Fruit fly (Drosophila melanogaster) whole organism, embryonic: ENCODE data around the gene sra.
A peak's percentile ranks its signal among the peaks of the same experiment; 100 is the strongest.

Experiments
- Asciz ChIP-seq: fragments of 200-800 bp; sonication (Bioruptor generic); optimal IDR thresholded peaks from 2 replicates; lab custom pipeline; 2017; ENCODE audit warnings: missing biosample characterization, mild to moderate bottlenecking, missing genetic modification characterization, missing genetic modification reagents
- CG12155 ChIP-seq: fragments of 200-800 bp; sonication (Bioruptor generic); optimal IDR thresholded peaks from 3 replicates; lab custom pipeline; 2016; ENCODE audit warnings: missing biosample characterization, missing genetic modification characterization
- CG12769 ChIP-seq: fragments of 200-800 bp; sonication (Bioruptor generic); optimal IDR thresholded peaks from 2 replicates; lab custom pipeline; 2019; ENCODE audit warnings: missing biosample characterization, mild to moderate bottlenecking, missing genetic modification characterization, moderate library complexity
- CG14014 ChIP-seq: fragments of 200-800 bp; sonication (Bioruptor generic); IDR thresholded peaks from 2 replicates; pipeline ENCODE4 v1.3.6; 2022; ENCODE audit warnings: missing biosample characterization, missing genetic modification characterization
- CG14860 ChIP-seq: fragments of 200-800 bp; sonication (Bioruptor generic); IDR thresholded peaks from 3 replicates; pipeline ENCODE4 v1.3.6; 2022; ENCODE audit warnings: missing biosample characterization, missing genetic modification characterization; ENCODE audit not compliant: partially characterized antibody
- CG17912 ChIP-seq: fragments of 200-800 bp; sonication (Bioruptor generic); optimal IDR thresholded peaks from 2 replicates; lab custom pipeline; 2018; ENCODE audit warnings: missing biosample characterization, mild to moderate bottlenecking, missing genetic modification characterization
- CG1792 ChIP-seq: fragments of 200-800 bp; sonication (Bioruptor generic); optimal IDR thresholded peaks from 2 replicates; lab custom pipeline; 2016; ENCODE audit warnings: missing biosample characterization, missing genetic modification characterization
- CG18599 ChIP-seq: fragments of 200-800 bp; sonication (Bioruptor generic); optimal IDR thresholded peaks from 3 replicates; lab custom pipeline; 2017; ENCODE audit warnings: missing biosample characterization, missing genetic modification characterization, mild to moderate bottlenecking, moderate library complexity, missing genetic modification reagents
- CG2116 ChIP-seq: fragments of 200-800 bp; sonication (Bioruptor generic); optimal IDR thresholded peaks from 3 replicates; lab custom pipeline; 2018; ENCODE audit warnings: missing biosample characterization, mild to moderate bottlenecking, missing genetic modification characterization
- CG2129 ChIP-seq: fragments of 200-800 bp; sonication (Bioruptor generic); IDR thresholded peaks from 2 replicates; pipeline ENCODE4 v1.3.6; 2022; ENCODE audit warnings: missing biosample characterization, missing genetic modification characterization; ENCODE audit not compliant: partially characterized antibody
- CG33213 ChIP-seq: fragments of 200-800 bp; sonication (Bioruptor generic); optimal IDR thresholded peaks from 3 replicates; lab custom pipeline; 2016; ENCODE audit warnings: missing biosample characterization, missing genetic modification characterization
- CG34376 ChIP-seq: fragments of 200-800 bp; sonication (Bioruptor generic); optimal IDR thresholded peaks from 2 replicates; lab custom pipeline; 2018; ENCODE audit warnings: missing biosample characterization, mild to moderate bottlenecking, missing genetic modification characterization
- CG3726 ChIP-seq: fragments of 200-800 bp; sonication (Bioruptor generic); IDR thresholded peaks from 3 replicates; pipeline ENCODE4, ENCODE4 v1.3.6; 2022; ENCODE audit warnings: missing biosample characterization, missing genetic modification characterization
- CG3847 ChIP-seq: fragments of 200-800 bp; sonication (Bioruptor generic); IDR thresholded peaks from 2 replicates; pipeline ENCODE4 v1.3.6; 2022; ENCODE audit warnings: missing biosample characterization, missing genetic modification characterization
- CG6654 ChIP-seq: fragments of 200-800 bp; sonication (Bioruptor generic); optimal IDR thresholded peaks from 2 replicates; lab custom pipeline; 2017; ENCODE audit warnings: missing biosample characterization, mild to moderate bottlenecking, missing genetic modification characterization
- CG7839 ChIP-seq: fragments of 200-800 bp; sonication (Bioruptor generic); optimal IDR thresholded peaks from 3 replicates; lab custom pipeline; 2018; ENCODE audit warnings: missing biosample characterization, mild to moderate bottlenecking, missing genetic modification characterization, moderate library complexity
- CG7987 ChIP-seq: fragments of 200-800 bp; sonication (Bioruptor generic); optimal IDR thresholded peaks from 2 replicates; lab custom pipeline; 2018; ENCODE audit warnings: missing biosample characterization, mild to moderate bottlenecking, missing genetic modification characterization, moderate library complexity
- CG9437 ChIP-seq: fragments of 200-800 bp; sonication (Bioruptor generic); optimal IDR thresholded peaks from 2 replicates; lab custom pipeline; 2018; ENCODE audit warnings: missing biosample characterization, mild to moderate bottlenecking, missing genetic modification characterization
- CG9727 ChIP-seq: fragments of 200-800 bp; sonication (Bioruptor generic); optimal IDR thresholded peaks from 3 replicates; lab custom pipeline; 2017; ENCODE audit warnings: missing biosample characterization, mild to moderate bottlenecking, missing genetic modification characterization
- Deaf1 ChIP-seq: fragments of 200-800 bp; optimal IDR thresholded peaks from 3 replicates; lab custom pipeline; 2019; ENCODE audit warnings: missing biosample characterization, mild to moderate bottlenecking, missing genetic modification characterization, moderate library complexity
- Dll ChIP-seq: fragments of 200-800 bp; sonication (Bioruptor generic); IDR thresholded peaks from 4 replicates; pipeline ENCODE4 v1.3.6; 2022; ENCODE audit warnings: missing biosample characterization, missing genetic modification characterization; ENCODE audit not compliant: partially characterized antibody
- HLH3B ChIP-seq: fragments of 200-800 bp; sonication (Bioruptor generic); IDR thresholded peaks from 2 replicates; pipeline ENCODE4 v1.3.6; 2022; ENCODE audit warnings: missing biosample characterization, missing genetic modification characterization
- HmgD ChIP-seq: fragments of 200-800 bp; sonication (Bioruptor generic); optimal IDR thresholded peaks from 3 replicates; lab custom pipeline; 2016; ENCODE audit warnings: missing biosample characterization, missing genetic modification characterization
- HmgZ ChIP-seq: fragments of 200-800 bp; sonication (Bioruptor generic); optimal IDR thresholded peaks from 2 replicates; lab custom pipeline; 2018; ENCODE audit warnings: missing biosample characterization, mild to moderate bottlenecking, missing genetic modification characterization
- Hmr ChIP-seq: fragments of 200-800 bp; sonication (Bioruptor generic); optimal IDR thresholded peaks from 3 replicates; lab custom pipeline; 2017; ENCODE audit warnings: mild to moderate bottlenecking, missing biosample characterization, missing genetic modification reagents, missing genetic modification characterization
- Hmx ChIP-seq: fragments of 200-800 bp; sonication (Bioruptor generic); optimal IDR thresholded peaks from 2 replicates; lab custom pipeline; 2016; ENCODE audit warnings: missing biosample characterization, missing genetic modification characterization
- Mad ChIP-seq: fragments of 200-800 bp; sonication (Bioruptor generic); optimal IDR thresholded peaks from 2 replicates; lab custom pipeline; 2016; ENCODE audit warnings: missing biosample characterization, missing genetic modification characterization
- Med ChIP-seq: fragments of 200-800 bp; sonication (Bioruptor generic); peaks from one replicate; lab custom pipeline; 2016; ENCODE audit warnings: missing biosample characterization, missing genetic modification characterization, mild to moderate bottlenecking, inconsistent platforms, moderate library complexity
- Poxn ChIP-seq: fragments of 200-800 bp; sonication (Bioruptor generic); IDR thresholded peaks from 2 replicates; pipeline ENCODE4 v1.3.6; 2022; ENCODE audit warnings: missing biosample characterization, missing genetic modification characterization
- Trl ChIP-seq, 3 experiments: fragments of >200 bp in 2 of 3; fragments of 200-800 bp in 1 of 3; sonication (Bioruptor generic) in 1 of 3; optimal IDR thresholded peaks; 2 replicates in 1 of 3; 3 replicates in 2 of 3; lab custom pipeline; 2016 to 2017; ENCODE audit warnings: missing biosample characterization in 1 of 3, missing genetic modification characterization in 1 of 3
- Vsx1 ChIP-seq: fragments of 200-800 bp; sonication (Bioruptor generic); optimal IDR thresholded peaks from 2 replicates; lab custom pipeline; 2017; ENCODE audit warnings: missing biosample characterization, mild to moderate bottlenecking, missing genetic modification characterization, missing genetic modification reagents
- cwo ChIP-seq: fragments of 200-800 bp; sonication (Bioruptor generic); optimal IDR thresholded peaks from 3 replicates; lab custom pipeline; 2017; ENCODE audit warnings: missing biosample characterization, missing genetic modification characterization, mild to moderate bottlenecking, moderate library complexity, missing genetic modification reagents
- gfzf ChIP-seq: fragments of 200-800 bp; sonication (Bioruptor generic); optimal IDR thresholded peaks from 2 replicates; lab custom pipeline; 2016; ENCODE audit warnings: missing biosample characterization, mild to moderate bottlenecking, missing genetic modification characterization, moderate library complexity
- hth ChIP-seq: fragments of >200 bp; optimal IDR thresholded peaks from 2 replicates; lab custom pipeline; 2017; ENCODE audit warnings: inconsistent platforms
- mam ChIP-seq: fragments of 200-800 bp; sonication (Bioruptor generic); optimal IDR thresholded peaks from 3 replicates; lab custom pipeline; 2016; ENCODE audit warnings: missing biosample characterization, missing genetic modification characterization
- mirr ChIP-seq: fragments of 200-800 bp; sonication (Bioruptor generic); optimal IDR thresholded peaks from 3 replicates; lab custom pipeline; 2018; ENCODE audit warnings: missing biosample characterization, mild to moderate bottlenecking, missing genetic modification characterization
- rib ChIP-seq: fragments of 200-800 bp; sonication (Bioruptor generic); IDR thresholded peaks from 2 replicates; pipeline ENCODE4 v1.3.6; 2022; ENCODE audit warnings: missing biosample characterization, missing genetic modification characterization
- run ChIP-seq: fragments of 200-800 bp; sonication (Bioruptor generic); optimal IDR thresholded peaks from 3 replicates; lab custom pipeline; 2018; ENCODE audit warnings: missing biosample characterization, mild to moderate bottlenecking, missing genetic modification characterization
- sc ChIP-seq, 3 experiments: fragments of >200 bp in 2 of 3; fragments of 200-800 bp in 1 of 3; sonication (Bioruptor generic) in 1 of 3; optimal IDR thresholded peaks; 2 replicates in 2 of 3; 3 replicates in 1 of 3; lab custom pipeline; 2017; ENCODE audit warnings: mild to moderate bottlenecking in 1 of 3, missing biosample characterization in 1 of 3, missing genetic modification characterization in 1 of 3, missing genetic modification reagents in 1 of 3
- slbo ChIP-seq: fragments of 200-800 bp; sonication (Bioruptor generic); IDR thresholded peaks from 2 replicates; pipeline ENCODE4 v1.3.6; 2022; ENCODE audit warnings: missing biosample characterization, missing genetic modification characterization
- so ChIP-seq: fragments of 200-800 bp; sonication (Bioruptor generic); IDR thresholded peaks from 3 replicates; pipeline ENCODE4 v1.3.6; 2022; ENCODE audit warnings: missing biosample characterization, missing genetic modification characterization
- tgo ChIP-seq: fragments of 200-800 bp; sonication (Bioruptor generic); IDR thresholded peaks from 3 replicates; pipeline ENCODE4 v1.3.6; 2022; ENCODE audit warnings: missing biosample characterization, missing genetic modification characterization
- wek ChIP-seq: fragments of 200-800 bp; sonication (Bioruptor generic); optimal IDR thresholded peaks from 3 replicates; lab custom pipeline; 2018; ENCODE audit warnings: missing biosample characterization, mild to moderate bottlenecking, missing genetic modification characterization, moderate library complexity
- wor ChIP-seq: fragments of 200-800 bp; sonication (Bioruptor generic); IDR thresholded peaks from 2 replicates; pipeline ENCODE4 v1.3.6; 2022; ENCODE audit warnings: missing biosample characterization, missing genetic modification characterization
- zfh2 ChIP-seq: fragments of 200-800 bp; sonication (Bioruptor generic); optimal IDR thresholded peaks from 2 replicates; lab custom pipeline; 2016; ENCODE audit warnings: missing biosample characterization, missing genetic modification characterization

The sra gene

dm6 chr3R:16228719-16229704 is 42.2 kb downstream of the sra start (continued):
- peak; percentile 16 for TF ChIP-seq run (tag; lab: Kevin White, UChicago)

dm6 chr3R:16230080-16230670 is 43.4 kb downstream of the sra start:
- TF ChIP-seq Poxn (GFP tag; lab: Robert Waterston, UW) (no peak), CG14860 (GFP tag; lab: Robert Waterston, UW) (no peak), HLH3B (GFP tag; lab: Robert Waterston, UW) (no peak), HmgZ (peak; percentile 36), Med (GFP tag; lab: Kevin White, UChicago) (peak; percentile 85), CG33213 (GFP tag; lab: Kevin White, UChicago) (peak; percentile 4), Dll (GFP tag; lab: Robert Waterston, UW) (no peak), CG18599 (GFP tag; lab: Kevin White, UChicago) (peak; percentile 1), Hmx (GFP tag; lab: Kevin White, UChicago) (no peak), Hmr (GFP tag; lab: Kevin White, UChicago) (peak; percentile 50), CG6654 (GFP tag; lab: Kevin White, UChicago) (no peak), CG7839 (tag; lab: Kevin White, UChicago) (peak; percentile 1), cwo (GFP tag; lab: Kevin White, UChicago) (peak; percentile 86), mirr (GFP tag; lab: Kevin White, UChicago) (peak; percentile 57), Mad (no peak), CG2116 (GFP tag; lab: Kevin White, UChicago) (no peak), CG9727 (GFP tag; lab: Kevin White, UChicago) (no peak), CG3847 (no peak), CG3726 (no peak), wek (no peak), Vsx1 (GFP tag; lab: Kevin White, UChicago) (peak; percentile 73), Asciz (GFP tag; lab: Kevin White, UChicago) (no peak), Trl (optimal IDR thresholded peaks at IDR 0.05; lab: Kevin White, UChicago) (no peak), Trl (GFP tag; optimal IDR thresholded peaks at IDR 0.05; lab: Kevin White, UChicago) (no peak), slbo (GFP tag; lab: Robert Waterston, UW) (no peak), CG14014 (GFP tag; lab: Robert Waterston, UW) (no peak), tgo (GFP tag; lab: Robert Waterston, UW) (no peak), mam (GFP tag; lab: Kevin White, UChicago) (no peak), sc (optimal IDR thresholded peaks at IDR 0.05; lab: Kevin White, UChicago) (no peak), sc (GFP tag; optimal IDR thresholded peaks at IDR 0.05; lab: Kevin White, UChicago) (no peak), CG7987 (GFP tag; lab: Kevin White, UChicago) (peak; percentile 57), CG9437 (GFP tag; lab: Kevin White, UChicago) (no peak), CG34376 (peak; percentile 79), CG1792 (GFP tag; lab: Kevin White, UChicago) (no peak), rib (GFP tag; lab: Robert Waterston, UW) (no peak), wor (GFP tag; lab: Robert Waterston, UW) (no peak), Deaf1 (tag; lab: Kevin White, UChicago) (peak; percentile 32), CG2129 (GFP tag; lab: Robert Waterston, UW) (no peak), gfzf (no peak), CG12155 (no peak), HmgD (GFP tag; lab: Kevin White, UChicago) (no peak), hth (no peak), CG17912 (GFP tag; lab: Kevin White, UChicago) (no peak), zfh2 (GFP tag; lab: Kevin White, UChicago) (peak; percentile 3), so (GFP tag; lab: Robert Waterston, UW) (no peak), CG12769 (tag; lab: Kevin White, UChicago) (peak; percentile 31)
